Fruit fly (Drosophila melanogaster): ENCODE measurements around the gene CG33493.

- TF ChIP-seq EcR (GFP tag; optimal IDR thresholded peaks at IDR 0.05) (no peak), CG8301 (tag; optimal IDR thresholded peaks at IDR 0.05) (no peak), CG17806 (tag; optimal IDR thresholded peaks at IDR 0.05) (no peak), CG34367 (tag; optimal IDR thresholded peaks at IDR 0.05) (no peak), CG13204 (GFP tag; optimal IDR thresholded peaks at IDR 0.05) (no peak), CG4496 (GFP tag; IDR thresholded peaks at IDR 0.05) (no peak), Pif1B (GFP tag; optimal IDR thresholded peaks at IDR 0.05) (no peak)
These were observed 41.7 kb downstream of the CG33493 start for dm6 chr3L:10651271-10651670.
